Worm (Caenorhabditis elegans) whole organism, early embryonic: ENCODE data around the gene R02E12.5.

ENCODE experiments used
- B0310.2 ChIP-seq: sonication (generic microtip); optimal IDR thresholded peaks from 2 replicates; lab custom pipeline; 2016; ENCODE audit warnings: mild to moderate bottlenecking, missing genetic modification characterization, missing compliant biosample characterization
- F13C5.2 ChIP-seq: sonication (generic microtip); optimal IDR thresholded peaks from 2 replicates; lab custom pipeline; 2017; ENCODE audit warnings: mild to moderate bottlenecking, missing genetic modification characterization, inconsistent platforms, missing compliant biosample characterization
- aly-1 ChIP-seq: sonication (generic microtip); optimal IDR thresholded peaks from 2 replicates; lab custom pipeline; 2016; ENCODE audit warnings: missing genetic modification characterization, missing compliant biosample characterization
- ama-1 ChIP-seq: fragments of 150-350 bp; optimal IDR thresholded peaks from 2 replicates; lab custom pipeline; 2014
- ceh-13 ChIP-seq: fragments of 200-800 bp; sonication (Bioruptor generic); optimal IDR thresholded peaks from 2 replicates; lab custom pipeline; 2018; ENCODE audit warnings: mild to moderate bottlenecking, missing genetic modification characterization, missing compliant biosample characterization
- ceh-36 ChIP-seq: sonication (generic microtip); optimal IDR thresholded peaks from 2 replicates; lab custom pipeline; 2016; ENCODE audit warnings: missing genetic modification characterization, inconsistent platforms, missing compliant biosample characterization
- ets-7 ChIP-seq: sonication (generic microtip); optimal IDR thresholded peaks from 2 replicates; lab custom pipeline; 2016; ENCODE audit warnings: missing genotype, missing genetic modification characterization, missing compliant biosample characterization
- flt-1 ChIP-seq: fragments of 200-800 bp; sonication (Bioruptor generic); IDR thresholded peaks from 2 replicates; pipeline ENCODE4 v1.3.6; 2022; ENCODE audit warnings: missing genetic modification characterization, missing compliant biosample characterization
- hmbx-1 ChIP-seq: sonication (generic microtip); optimal IDR thresholded peaks from 2 replicates; lab custom pipeline; 2016; ENCODE audit warnings: mild to moderate bottlenecking, missing genetic modification characterization, missing compliant biosample characterization
- hmg-4 ChIP-seq: fragments of 200-800 bp; sonication (Bioruptor generic); optimal IDR thresholded peaks from 2 replicates; lab custom pipeline; 2018; ENCODE audit warnings: mild to moderate bottlenecking, missing genetic modification characterization, missing compliant biosample characterization
- hnd-1 ChIP-seq: sonication (generic microtip); optimal IDR thresholded peaks from 2 replicates; lab custom pipeline; 2016; ENCODE audit warnings: missing genetic modification characterization, missing compliant biosample characterization
- pes-1 ChIP-seq: fragments of 200-800 bp; sonication (Bioruptor generic); IDR thresholded peaks from 2 replicates; pipeline ENCODE4 v1.3.6; 2022; ENCODE audit warnings: missing genetic modification reagents, missing genetic modification characterization, missing compliant biosample characterization
- scrt-1 ChIP-seq: fragments of 200-800 bp; sonication (Bioruptor generic); IDR thresholded peaks from 2 replicates; pipeline ENCODE4 v1.3.6; 2022; ENCODE audit warnings: missing genetic modification characterization, missing compliant biosample characterization
- sea-1 ChIP-seq: fragments of 200-800 bp; sonication (Bioruptor generic); conservative IDR thresholded peaks from 2 replicates; pipeline ENCODE4 v1.3.6; 2022; ENCODE audit warnings: missing genetic modification characterization, missing compliant biosample characterization
- tbx-11 ChIP-seq: fragments of 200-800 bp; sonication (Bioruptor generic); IDR thresholded peaks from 2 replicates; pipeline ENCODE4 v1.3.6; 2022; ENCODE audit warnings: missing genetic modification characterization, missing compliant biosample characterization
- tbx-37 ChIP-seq: fragments of 200-800 bp; sonication (Bioruptor generic); conservative IDR thresholded peaks from 2 replicates; pipeline ENCODE4 v1.3.6; 2022; ENCODE audit warnings: missing genetic modification reagents, missing genetic modification characterization, missing compliant biosample characterization
- tra-4 ChIP-seq: sonication (generic microtip); optimal IDR thresholded peaks from 2 replicates; lab custom pipeline; 2017; ENCODE audit warnings: missing genetic modification characterization, missing compliant biosample characterization

The R02E12.5 gene

ce11 chrX:3966332-3966731, 30.8 kb upstream of the R02E12.5 start, which contains the start of gene C16B8.2:
Gene C16B8.2 (minus strand): TSS chrX:3966432.
- no peak for TF ChIP-seq ama-1 (lab: Kevin White, UChicago)
- no peak for TF ChIP-seq hnd-1 (tag; lab: Kevin White, UChicago)
- TF ChIP-seq hmbx-1 (tag; lab: Kevin White, UChicago), result no peak
- no peak for TF ChIP-seq hmg-4 (GFP tag; lab: Kevin White, UChicago)
- TF ChIP-seq tbx-11, result no peak
- no peak for TF ChIP-seq ceh-13 (GFP tag; lab: Kevin White, UChicago)
- no peak for TF ChIP-seq flt-1 (GFP tag; lab: Robert Waterston, UW)
- no peak for TF ChIP-seq F13C5.2 (tag; lab: Kevin White, UChicago)
- TF ChIP-seq tra-4 (tag; lab: Kevin White, UChicago), result no peak
- no peak for TF ChIP-seq tbx-37
- TF ChIP-seq scrt-1 (GFP tag; lab: Robert Waterston, UW), result no peak
- no peak for TF ChIP-seq B0310.2 (tag; lab: Kevin White, UChicago)
- TF ChIP-seq pes-1, result no peak
- TF ChIP-seq ets-7, result no peak
- TF ChIP-seq ceh-36 (tag; lab: Kevin White, UChicago), result no peak
- no peak for TF ChIP-seq sea-1 (GFP tag; lab: Robert Waterston, UW)
- TF ChIP-seq aly-1 (tag; lab: Kevin White, UChicago), result no peak

ce11 chrX:3968209-3968960, 28.8 kb upstream of the R02E12.5 start, which contains the start of gene C16B8.3:
Gene C16B8.3 (minus strand): TSS chrX:3968634.
- no peak for TF ChIP-seq ceh-13 (GFP tag; lab: Kevin White, UChicago)
- no peak for TF ChIP-seq ama-1 (lab: Kevin White, UChicago)
- no peak for TF ChIP-seq F13C5.2 (tag; lab: Kevin White, UChicago)
- no peak for TF ChIP-seq aly-1 (tag; lab: Kevin White, UChicago)
- no peak for TF ChIP-seq hnd-1 (tag; lab: Kevin White, UChicago)
- no peak for TF ChIP-seq pes-1

ce11 chrX:3969353-3969752, 27.8 kb upstream of the R02E12.5 start:
- peak; percentile 84 for TF ChIP-seq scrt-1 (GFP tag; lab: Robert Waterston, UW)
- TF ChIP-seq sea-1 (GFP tag; lab: Robert Waterston, UW), result peak; percentile 80
- peak; percentile 80 for TF ChIP-seq tbx-11
- peak; percentile 56 for TF ChIP-seq ceh-36 (tag; lab: Kevin White, UChicago)
- peak; percentile 31 for TF ChIP-seq ceh-13 (GFP tag; lab: Kevin White, UChicago)
- TF ChIP-seq hmbx-1 (tag; lab: Kevin White, UChicago), result no peak
- TF ChIP-seq B0310.2 (tag; lab: Kevin White, UChicago), result no peak
- TF ChIP-seq pes-1, result peak; percentile 87
- no peak for TF ChIP-seq tra-4 (tag; lab: Kevin White, UChicago)
- TF ChIP-seq tbx-37, result peak; percentile 84
- TF ChIP-seq ama-1 (lab: Kevin White, UChicago), result no peak
- TF ChIP-seq flt-1 (GFP tag; lab: Robert Waterston, UW), result peak; percentile 81
- TF ChIP-seq F13C5.2 (tag; lab: Kevin White, UChicago), result no peak

ce11 chrX:3969980-3970403, 27.1 kb upstream of the R02E12.5 start:
- TF ChIP-seq F13C5.2 (tag; lab: Kevin White, UChicago) (peak; percentile 95), ets-7 (peak; percentile 85), tbx-37 (peak; percentile 89), aly-1 (tag; lab: Kevin White, UChicago) (peak; percentile 92), ceh-13 (GFP tag; lab: Kevin White, UChicago) (peak; percentile 69), ceh-36 (tag; lab: Kevin White, UChicago) (peak; percentile 90), pes-1 (peak; percentile 96), sea-1 (GFP tag; lab: Robert Waterston, UW) (peak; percentile 94), B0310.2 (tag; lab: Kevin White, UChicago) (peak; percentile 83), flt-1 (GFP tag; lab: Robert Waterston, UW) (peak; percentile 96), ama-1 (lab: Kevin White, UChicago) (peak; percentile 72), hnd-1 (tag; lab: Kevin White, UChicago) (peak; percentile 80), scrt-1 (GFP tag; lab: Robert Waterston, UW) (peak; percentile 90), tbx-11 (peak; percentile 96), hmbx-1 (tag; lab: Kevin White, UChicago) (peak; percentile 77), hmg-4 (GFP tag; lab: Kevin White, UChicago) (peak; percentile 97), tra-4 (tag; lab: Kevin White, UChicago) (peak; percentile 71)

- TF ChIP-seq pes-1, result no peak
- no peak for TF ChIP-seq ceh-36 (tag; lab: Kevin White, UChicago)
Measured at ce11 chrX:3970786-3971185, 26.4 kb upstream of the R02E12.5 start.

- no peak for TF ChIP-seq tra-4 (tag; lab: Kevin White, UChicago)
- TF ChIP-seq sea-1 (GFP tag; lab: Robert Waterston, UW), result no peak
- TF ChIP-seq tbx-11, result no peak
- TF ChIP-seq ceh-13 (GFP tag; lab: Kevin White, UChicago), result no peak
- TF ChIP-seq F13C5.2 (tag; lab: Kevin White, UChicago), result no peak
- no peak for TF ChIP-seq ceh-36 (tag; lab: Kevin White, UChicago)
- no peak for TF ChIP-seq flt-1 (GFP tag; lab: Robert Waterston, UW)
Measured at ce11 chrX:3973534-3973933, 23.6 kb upstream of the R02E12.5 start, which contains the start of gene C16B8.4. Gene C16B8.4 (minus strand): TSS chrX:3973634.

- TF ChIP-seq scrt-1 (GFP tag; lab: Robert Waterston, UW) (no peak), aly-1 (tag; lab: Kevin White, UChicago) (no peak), B0310.2 (tag; lab: Kevin White, UChicago) (no peak), ceh-36 (tag; lab: Kevin White, UChicago) (no peak), tbx-11 (no peak), ama-1 (lab: Kevin White, UChicago) (no peak), pes-1 (no peak), flt-1 (GFP tag; lab: Robert Waterston, UW) (no peak), sea-1 (GFP tag; lab: Robert Waterston, UW) (no peak), hnd-1 (tag; lab: Kevin White, UChicago) (no peak), tbx-37 (no peak), tra-4 (tag; lab: Kevin White, UChicago) (no peak)
Measured at ce11 chrX:3974160-3974559, 23.0 kb upstream of the R02E12.5 start.
